Worm (Caenorhabditis elegans) whole organism, L3 larva: Measurements from ENCODE around the gene F01G10.4.

Experiments
- ceh-82 ChIP-seq: fragments of 150-350 bp; optimal IDR thresholded peaks from 2 replicates; lab custom pipeline; 2014; ENCODE audit warnings: missing biosample characterization, missing genetic modification characterization
- nhr-23 ChIP-seq: fragments of 150-350 bp; optimal IDR thresholded peaks from 2 replicates; lab custom pipeline; 2014; ENCODE audit warnings: missing biosample characterization, missing genetic modification reagents, missing genetic modification characterization
- nhr-67 ChIP-seq: fragments of 150-350 bp; optimal IDR thresholded peaks from 2 replicates; lab custom pipeline; 2014; ENCODE audit warnings: missing biosample characterization, missing genetic modification characterization
- pha-4 ChIP-seq: fragments of 150-350 bp; optimal IDR thresholded peaks from 2 replicates; lab custom pipeline; 2014; ENCODE audit warnings: missing biosample characterization, missing genetic modification reagents, missing genetic modification characterization
- skn-1 ChIP-seq: fragments of 150-350 bp; optimal IDR thresholded peaks from 2 replicates; lab custom pipeline; 2014; ENCODE audit warnings: missing biosample characterization, missing genetic modification characterization
- tbx-2 ChIP-seq: sonication (generic microtip); optimal IDR thresholded peaks from 2 replicates; lab custom pipeline; 2016; ENCODE audit warnings: mild to moderate bottlenecking, missing genetic modification characterization, missing compliant biosample characterization

ce11 chrIV:10273781-10274313, 41.5 kb upstream of the F01G10.4 start, which contains the start of gene Y43C5A.3:
- no peak for TF ChIP-seq pha-4
- TF ChIP-seq tbx-2: no peak
- no peak for TF ChIP-seq skn-1 (tag; lab: Kevin White, UChicago)
- peak; percentile 57 for TF ChIP-seq nhr-23
- TF ChIP-seq nhr-67: no peak
- TF ChIP-seq ceh-82: no peak
